Worm (Caenorhabditis elegans): Measurements from ENCODE around the gene end-3.
"Not testable (repeated sequence)": the region's sequence is repeated elsewhere in the genome, so short reads cannot be mapped to it uniquely, and the experiment has no call there.

The end-3 gene

DNA sequence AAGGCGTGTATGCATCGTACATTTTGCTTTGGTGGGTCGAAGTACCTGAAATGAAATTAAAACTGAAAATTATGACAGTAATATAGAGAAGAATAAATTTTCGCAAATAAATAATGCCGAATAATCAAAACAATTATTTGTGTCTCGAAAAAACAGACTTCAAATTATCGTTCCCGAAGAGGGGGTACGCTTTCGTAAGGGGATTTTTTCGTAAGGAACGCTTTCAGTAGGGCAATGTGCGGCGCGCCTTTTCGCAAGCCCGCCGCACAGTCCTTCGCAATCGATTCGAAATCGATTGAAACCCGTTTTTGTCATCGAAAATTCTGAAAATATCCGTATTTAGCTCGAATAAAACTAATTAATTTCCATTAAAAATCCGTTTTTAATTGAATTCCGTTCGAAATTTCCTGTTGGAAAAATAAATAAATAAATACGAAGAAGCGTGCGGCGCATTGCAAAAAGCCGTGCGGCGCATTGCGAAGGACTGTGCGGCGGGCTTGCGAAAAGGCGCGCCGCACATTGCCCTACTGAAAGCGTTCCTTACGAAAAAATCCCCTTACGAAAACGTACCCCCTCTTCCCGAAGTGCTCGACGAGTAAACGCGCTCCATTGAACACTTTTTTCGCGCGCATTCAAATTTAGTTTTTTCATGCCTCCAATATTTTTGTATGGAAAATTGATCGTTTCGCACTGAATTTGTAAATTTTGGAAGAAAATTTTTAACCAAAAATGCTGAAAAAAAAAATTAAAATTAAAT lies 24.0 kb downstream of the end-3 start, which contains the start of gene vps-39:
Gene vps-39 (minus strand): TSS at position 51 of the 757 bp plus-strand sequence.
- TF ChIP-seq lin-26 (GFP tag; IDR thresholded peaks at IDR 0.05) (peak; percentile 82), tlf-1 (GFP tag; optimal IDR thresholded peaks at IDR 0.05) (peak; percentile 35), C06A6.2 (GFP tag; conservative IDR thresholded peaks at IDR 0.05) (peak; percentile 99), dox-1 (GFP tag; IDR thresholded peaks at IDR 0.05) (peak; percentile 99), cebp-1 (GFP tag; IDR thresholded peaks at IDR 0.05) (peak; percentile 77), cebp-1 (tag; optimal IDR thresholded peaks at IDR 0.05) (peak; percentile 73), Y79H2A.3 (GFP tag; conservative IDR thresholded peaks at IDR 0.05) (peak; percentile 82; the same call in 1 of the 2 replicates), Y67H2A.10 (GFP tag; conservative IDR thresholded peaks at IDR 0.05) (peak; percentile 91), F37B4.10 (GFP tag; IDR thresholded peaks at IDR 0.05) (0 out of 2 replicates have a peak, but pooled peaks have one; percentile 86), madf-8 (GFP tag; conservative IDR thresholded peaks at IDR 0.05) (peak; percentile 86), nhr-120 (GFP tag; IDR thresholded peaks at IDR 0.05) (0 out of 2 replicates have a peak, but pooled peaks have one; percentile 29), sea-2 (GFP tag; IDR thresholded peaks at IDR 0.05) (peak; percentile 87; the same call in 1 of the 2 replicates), Y53F4B.3 (GFP tag; IDR thresholded peaks at IDR 0.05) (peak; percentile 80), lsl-1 (GFP tag; optimal IDR thresholded peaks at IDR 0.05) (peak; percentile 12), tbp1 (GFP tag; optimal IDR thresholded peaks at IDR 0.05) (peak; percentile 9), attf-6 (GFP tag; IDR thresholded peaks at IDR 0.05) (peak; percentile 86), rpc-1 (optimal IDR thresholded peaks at IDR 0.05) (peak; percentile 23), egrh-3 (GFP tag; IDR thresholded peaks at IDR 0.05) (peak; percentile 88), lir-1 (GFP tag; conservative IDR thresholded peaks at IDR 0.05) (peak; percentile 69), ztf-28 (GFP tag; IDR thresholded peaks at IDR 0.05) (peak; percentile 98), mcd-1 (GFP tag; IDR thresholded peaks at IDR 0.05) (peak; percentile 100), Y56A3A.18 (GFP tag; IDR thresholded peaks at IDR 0.05) (peak; percentile 75; the same call in 1 of the 2 replicates), ekl-4 (GFP tag; IDR thresholded peaks at IDR 0.05) (peak; percentile 96), F33H1.4 (GFP tag; IDR thresholded peaks at IDR 0.05) (peak; percentile 82), ZK185.1 (tag; optimal IDR thresholded peaks at IDR 0.05; ENCODE audit: poor library complexity, severe bottlenecking) (peak; percentile 15), Y95B8A.8 (GFP tag; IDR thresholded peaks at IDR 0.05) (peak; percentile 96), lin-40 (tag; optimal IDR thresholded peaks at IDR 0.05) (peak; percentile 61), rcor-1 (GFP tag; IDR thresholded peaks at IDR 0.05) (peak; percentile 96), ztf-6 (GFP tag; IDR thresholded peaks at IDR 0.05) (peak; percentile 84), aptf-2 (GFP tag; conservative IDR thresholded peaks at IDR 0.05) (peak; percentile 97), ztf-26 (tag; optimal IDR thresholded peaks at IDR 0.05) (peak; percentile 25), egl-44 (GFP tag; IDR thresholded peaks at IDR 0.05) (peak; percentile 92), athp-1 (tag; optimal IDR thresholded peaks at IDR 0.05) (peak; percentile 27), madf-3 (GFP tag; IDR thresholded peaks at IDR 0.05) (peak; percentile 80; the same call in 1 of the 2 replicates), C17E4.6 (GFP tag; IDR thresholded peaks at IDR 0.05) (peak; percentile 94), ceh-91 (GFP tag; IDR thresholded peaks at IDR 0.05) (peak; percentile 97), aptf-3 (GFP tag; IDR thresholded peaks at IDR 0.05) (peak; percentile 79; the same call in 1 of the 2 replicates), D2030.7 (GFP tag; IDR thresholded peaks at IDR 0.05) (peak; percentile 98), snpc-4 (tag; optimal IDR thresholded peaks at IDR 0.05) (peak in 2 of 4 experiments; percentile 61 to 67), hmg-1.2 (GFP tag; IDR thresholded peaks at IDR 0.05) (peak; percentile 82), K11D2.4 (GFP tag; IDR thresholded peaks at IDR 0.05) (peak; percentile 94), cebp-2 (GFP tag; IDR thresholded peaks at IDR 0.05) (peak; percentile 83; the same call in 1 of the 2 replicates), ceh-27 (GFP tag; optimal IDR thresholded peaks at IDR 0.05) (peak; percentile 31), Y53G8AR.9 (GFP tag; conservative IDR thresholded peaks at IDR 0.05) (peak; percentile 92), nhr-80 (tag; optimal IDR thresholded peaks at IDR 0.05) (peak; percentile 22), egl-18 (GFP tag; IDR thresholded peaks at IDR 0.05) (0 out of 2 replicates have a peak, but pooled peaks have one; percentile 35)
- not testable (repeated sequence) for TF ChIP-seq rpc-1 (tag; optimal IDR thresholded peaks at IDR 0.05); snpc-4 (GFP tag; optimal IDR thresholded peaks at IDR 0.05)

Measured in whole organism, young adult.